Worm (Caenorhabditis elegans) whole organism, L3 larva: ENCODE data around the gene F32D8.15.

Source experiments
- ama-1 ChIP-seq: fragments of 150-350 bp; optimal IDR thresholded peaks from 2 replicates; lab custom pipeline; 2018
- ceh-16 ChIP-seq: sonication (generic microtip); optimal IDR thresholded peaks from 2 replicates; lab custom pipeline; 2017; ENCODE audit warnings: missing biosample characterization, missing genetic modification characterization
- ceh-28 ChIP-seq: fragments of 150-350 bp; optimal IDR thresholded peaks from 2 replicates; lab custom pipeline; 2014; ENCODE audit warnings: missing biosample characterization, missing genetic modification reagents, missing genetic modification characterization
- elt-3 ChIP-seq, 3 experiments: fragments of 150-350 bp in 1 of 3; sonication (generic microtip) in 2 of 3; optimal IDR thresholded peaks; 2 replicates in 2 of 3; 4 replicates in 1 of 3; lab custom pipeline; 2014 to 2017; ENCODE audit warnings: missing biosample characterization in 3 of 3, missing genetic modification characterization in 3 of 3
- fkh-10 ChIP-seq: sonication (generic microtip); optimal IDR thresholded peaks from 2 replicates; lab custom pipeline; 2017; ENCODE audit warnings: missing biosample characterization, missing genetic modification reagents, missing genetic modification characterization
- nhr-76 ChIP-seq: fragments of 150-350 bp; sonication (generic microtip); optimal IDR thresholded peaks from 5 replicates; lab custom pipeline; 2014; ENCODE audit warnings: missing biosample characterization, missing genetic modification characterization
- skn-1 ChIP-seq: fragments of 150-350 bp; optimal IDR thresholded peaks from 2 replicates; lab custom pipeline; 2014; ENCODE audit warnings: missing biosample characterization, missing genetic modification characterization

DNA sequence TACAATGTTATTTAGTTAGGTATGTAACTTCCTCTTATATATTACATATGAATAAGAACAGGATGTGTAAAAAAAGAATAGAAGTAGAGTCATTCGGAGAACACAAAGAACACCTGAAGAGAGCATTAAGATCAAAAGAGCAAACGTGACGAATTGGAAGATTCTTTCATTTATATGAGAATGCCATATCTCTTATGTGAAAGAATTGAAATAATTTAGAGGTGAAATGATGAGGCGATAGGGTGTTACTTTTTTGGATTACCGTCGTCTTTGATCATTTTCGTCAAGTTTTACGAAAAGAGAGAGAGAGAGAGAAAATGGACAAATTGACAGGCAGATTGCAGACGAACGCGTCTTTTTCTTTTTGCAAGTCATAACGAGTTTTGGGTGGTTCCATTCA lies 27.3 kb upstream of the F32D8.15 start:
- no peak for TF ChIP-seq skn-1 (tag; lab: Kevin White, UChicago)
- TF ChIP-seq ama-1: no peak
- no peak for TF ChIP-seq ceh-16
- TF ChIP-seq nhr-76 (tag; lab: Kevin White, UChicago): no peak
- TF ChIP-seq ceh-28 (tag; lab: Kevin White, UChicago): no peak
- TF ChIP-seq fkh-10 (GFP tag; lab: Kevin White, UChicago): no peak
- no peak for TF ChIP-seq elt-3 (tag; optimal IDR thresholded peaks at IDR 0.05; lab: Kevin White, UChicago)
